Fruit fly (Drosophila melanogaster) whole organism, pupa: ENCODE results near the gene PIP4K.

Experiments used
- CG34367 ChIP-seq: fragments of 200-800 bp; sonication (Bioruptor generic); optimal IDR thresholded peaks from 2 replicates; lab custom pipeline; 2018; ENCODE audit warnings: missing biosample characterization, mild to moderate bottlenecking, missing genetic modification characterization
- Ets98B ChIP-seq: fragments of 200-800 bp; sonication (Bioruptor generic); IDR thresholded peaks from 2 replicates; pipeline ENCODE4 v1.3.6; 2022; ENCODE audit warnings: missing biosample characterization, missing genetic modification characterization
- Snoo ChIP-seq: fragments of 200-800 bp; sonication (Bioruptor generic); optimal IDR thresholded peaks from 3 replicates; lab custom pipeline; 2017; ENCODE audit warnings: missing biosample characterization, mild to moderate bottlenecking, missing genetic modification characterization, inconsistent platforms

dm6 chr4:1196653-1197161 lies at the start of gene PIP4K:
- TF ChIP-seq Snoo (tag; lab: Kevin White, UChicago) (no peak), Ets98B (GFP tag; lab: Robert Waterston, UW) (no peak), CG34367 (no peak)
